Worm (Caenorhabditis elegans) whole organism, L2 larva: ENCODE measurements around the gene rbr-2.

Experiments used
- elt-1 ChIP-seq: fragments of 150-350 bp; optimal IDR thresholded peaks from 2 replicates; lab custom pipeline; 2014; ENCODE audit warnings: missing biosample characterization, missing genetic modification characterization
- lin-39 ChIP-seq: fragments of 150-350 bp; optimal IDR thresholded peaks from 2 replicates; lab custom pipeline; 2014; ENCODE audit warnings: missing biosample characterization, missing genetic modification reagents, missing genetic modification characterization
- lsy-2 ChIP-seq, 2 experiments: fragments of 150-350 bp in 1 of 2; sonication (generic microtip) in 1 of 2; optimal IDR thresholded peaks; 2 replicates each; lab custom pipeline; 2014 to 2017; ENCODE audit warnings: missing biosample characterization in 2 of 2, missing genetic modification characterization in 2 of 2
- nhr-10 ChIP-seq: sonication (generic microtip); optimal IDR thresholded peaks from 2 replicates; lab custom pipeline; 2017; ENCODE audit warnings: missing biosample characterization, missing genetic modification characterization
- nhr-12 ChIP-seq: fragments of 150-350 bp; optimal IDR thresholded peaks from 2 replicates; lab custom pipeline; 2014; ENCODE audit warnings: missing biosample characterization, missing genetic modification characterization
- skn-1 ChIP-seq: sonication (generic microtip); optimal IDR thresholded peaks from 2 replicates; lab custom pipeline; 2017; ENCODE audit warnings: missing biosample characterization, missing genetic modification characterization
- unc-39 ChIP-seq: fragments of 150-350 bp; optimal IDR thresholded peaks from 2 replicates; lab custom pipeline; 2014; ENCODE audit warnings: missing biosample characterization, missing genetic modification characterization
- unc-62 ChIP-seq: fragments of 150-350 bp; optimal IDR thresholded peaks from 2 replicates; lab custom pipeline; 2014; ENCODE audit warnings: missing biosample characterization, missing genetic modification reagents, missing genetic modification characterization
- ztf-11 ChIP-seq: sonication (generic microtip); optimal IDR thresholded peaks from 2 replicates; lab custom pipeline; 2017; ENCODE audit warnings: missing biosample characterization, missing genetic modification characterization

DNA sequence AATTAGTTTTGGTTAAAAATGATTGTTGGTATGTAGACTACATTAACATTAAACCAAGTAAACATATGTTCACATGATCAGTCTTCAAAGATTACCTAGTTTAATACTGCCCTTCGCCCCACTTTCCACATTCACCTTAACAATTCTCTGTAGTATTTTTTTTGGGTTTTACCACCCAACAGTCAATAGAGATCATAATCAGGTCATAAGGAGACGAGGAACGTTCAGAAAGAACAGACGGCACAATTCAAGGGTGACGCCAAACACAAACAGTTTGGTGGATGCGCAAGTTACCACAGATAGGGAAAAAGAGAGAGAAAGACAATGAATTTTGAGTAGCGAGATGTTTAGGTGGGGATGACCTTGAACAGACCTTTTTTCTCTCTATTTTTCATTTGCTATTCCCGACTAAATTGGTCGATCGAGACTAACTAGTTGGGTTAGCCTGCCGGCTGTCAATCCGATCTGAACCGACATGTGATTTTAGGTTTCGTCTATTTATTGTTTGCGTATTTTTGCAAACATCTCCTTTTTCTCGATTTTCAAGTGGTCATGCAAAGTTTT is 51.8 kb downstream of the rbr-2 start:
- TF ChIP-seq unc-62 (GFP tag; lab: Kevin White, UChicago) (no peak), nhr-10 (tag; lab: Kevin White, UChicago) (no peak), lin-39 (tag; lab: Kevin White, UChicago) (no peak), ztf-11 (tag; lab: Kevin White, UChicago) (no peak), lsy-2 (tag; optimal IDR thresholded peaks at IDR 0.05; lab: Kevin White, UChicago) (peak in 1 of 2 experiments; percentile 4), elt-1 (tag; lab: Kevin White, UChicago) (no peak), unc-39 (no peak), nhr-12 (tag; lab: Kevin White, UChicago) (no peak), skn-1 (tag; lab: Kevin White, UChicago) (no peak)
